Worm (Caenorhabditis elegans): Measurements from ENCODE around the gene Y26G10.5.

Gene Y26G10.5

DNA sequence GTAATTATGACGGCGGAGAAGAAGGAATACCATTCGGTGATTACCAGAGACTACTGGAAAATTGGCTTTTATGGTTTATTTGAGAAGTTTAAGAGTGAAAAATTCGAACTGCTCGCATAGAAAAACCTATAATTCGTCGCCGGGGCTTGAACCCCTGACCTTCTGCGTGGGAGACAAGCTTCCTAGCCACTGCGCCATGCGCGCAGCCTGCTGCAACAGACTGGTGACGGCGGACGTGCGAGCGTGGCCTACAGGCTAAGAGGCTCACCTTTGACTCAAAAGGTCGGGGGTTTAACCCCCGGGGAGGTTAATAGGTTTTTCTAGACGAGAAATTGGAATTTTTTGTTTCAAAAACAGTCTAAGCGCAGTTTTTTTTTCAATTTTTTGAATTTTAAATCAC lies 36.3 kb downstream of the Y26G10.5 start:
- TF ChIP-seq elt-3 (tag; optimal IDR thresholded peaks at IDR 0.05) (no peak), ets-5 (GFP tag; IDR thresholded peaks at IDR 0.05) (no peak), mef-2 (tag; optimal IDR thresholded peaks at IDR 0.05) (no peak), xbp-1 (tag; optimal IDR thresholded peaks at IDR 0.05) (no peak), elt-2 (tag; optimal IDR thresholded peaks at IDR 0.05) (no peak), mdl-1 (tag; optimal IDR thresholded peaks at IDR 0.05) (no peak), efl-1 (optimal IDR thresholded peaks at IDR 0.05) (no peak), efl-1 (GFP tag; optimal IDR thresholded peaks at IDR 0.05 in 1 of 2) (no peak)

DNA sequence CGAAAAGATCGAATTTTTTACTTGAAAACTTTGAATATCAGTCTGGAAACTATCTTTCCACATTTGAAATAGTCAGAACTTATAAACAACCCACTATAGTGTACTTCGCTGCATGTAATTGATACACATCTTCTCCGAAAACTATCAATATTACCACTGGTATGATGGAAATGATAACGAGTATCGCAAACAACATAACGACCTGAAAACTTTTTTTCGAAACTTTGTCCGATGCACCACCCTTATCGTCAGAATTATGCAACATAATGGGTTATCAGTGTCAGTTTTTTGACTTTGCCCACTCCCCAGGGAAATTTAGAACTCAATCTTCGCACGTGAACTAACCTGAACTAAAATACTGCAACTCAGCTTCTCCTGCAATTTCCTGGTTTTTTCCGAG lies 38.4 kb downstream of the Y26G10.5 start:
- TF ChIP-seq dpl-1 (GFP tag; optimal IDR thresholded peaks at IDR 0.05) (no peak), skn-1 (tag; optimal IDR thresholded peaks at IDR 0.05) (no peak), hpl-2 (GFP tag; optimal IDR thresholded peaks at IDR 0.05) (no peak), nhr-28 (tag; optimal IDR thresholded peaks at IDR 0.05) (no peak), ets-5 (GFP tag; IDR thresholded peaks at IDR 0.05) (no peak), grh-1 (GFP tag; IDR thresholded peaks at IDR 0.05) (no peak), lin-35 (GFP tag; optimal IDR thresholded peaks at IDR 0.05) (peak in 1 of 2 experiments; percentile 4), C34B4.2 (tag; optimal IDR thresholded peaks at IDR 0.05) (no peak), nhr-71 (tag; optimal IDR thresholded peaks at IDR 0.05) (no peak), pag-3 (tag; optimal IDR thresholded peaks at IDR 0.05; ENCODE audit: borderline replicate concordance, insufficient read depth) (no peak), efl-3 (GFP tag; optimal IDR thresholded peaks at IDR 0.05) (no peak), ztf-11 (tag; optimal IDR thresholded peaks at IDR 0.05) (no peak), pqm-1 (tag; optimal IDR thresholded peaks at IDR 0.05) (peak; percentile 69), sup-37 (GFP tag; optimal IDR thresholded peaks at IDR 0.05) (no peak), nhr-85 (tag) (no peak), elt-2 (tag; optimal IDR thresholded peaks at IDR 0.05) (peak; percentile 93), ceh-88 (GFP tag; IDR thresholded peaks at IDR 0.05) (no peak), aly-2 (tag; optimal IDR thresholded peaks at IDR 0.05) (no peak), nhr-47 (tag; optimal IDR thresholded peaks at IDR 0.05) (no peak), lin-13 (GFP tag; optimal IDR thresholded peaks at IDR 0.05) (no peak), aha-1 (tag; optimal IDR thresholded peaks at IDR 0.05) (no peak), nhr-11 (tag; optimal IDR thresholded peaks at IDR 0.05) (no peak), F16B12.6 (tag; optimal IDR thresholded peaks at IDR 0.05) (no peak), nhr-20 (tag; optimal IDR thresholded peaks at IDR 0.05) (peak; percentile 44), ceh-63 (GFP tag; optimal IDR thresholded peaks at IDR 0.05) (no peak), tlp-1 (tag; optimal IDR thresholded peaks at IDR 0.05) (no peak)

DNA sequence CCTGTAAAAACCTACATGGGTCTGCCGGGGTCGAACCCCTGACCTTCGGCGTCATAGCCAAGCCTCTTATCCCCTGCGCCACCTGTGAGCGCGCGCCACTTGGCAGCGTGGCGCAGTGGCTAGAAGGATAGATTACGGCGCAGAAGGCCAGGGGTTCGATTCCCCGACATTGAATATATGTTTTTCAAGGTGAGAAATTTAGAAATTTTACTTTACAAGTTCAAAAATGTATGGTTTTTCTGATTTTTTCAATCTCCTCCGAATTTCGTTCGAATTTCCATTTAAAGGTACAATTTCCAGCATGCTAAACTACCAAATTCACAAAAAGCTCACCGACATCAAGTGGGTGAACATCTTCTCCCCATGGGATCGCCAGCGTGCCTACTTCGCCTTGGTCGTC lies 40.6 kb downstream of the Y26G10.5 start, which contains the start of gene dgat-2:
dgat-2 (plus strand) TSS at position 301 of the 400 bp plus-strand sequence.
- TF ChIP-seq elt-3 (tag; optimal IDR thresholded peaks at IDR 0.05) (no peak), ama-1 (optimal IDR thresholded peaks at IDR 0.05) (no peak), nhr-20 (tag; optimal IDR thresholded peaks at IDR 0.05) (no peak), efl-1 (optimal IDR thresholded peaks at IDR 0.05) (no peak), efl-1 (GFP tag; optimal IDR thresholded peaks at IDR 0.05 in 1 of 2) (no peak), blmp-1 (tag; optimal IDR thresholded peaks at IDR 0.05) (no peak), nhr-84 (tag; optimal IDR thresholded peaks at IDR 0.05) (no peak), C16A3.4 (tag; optimal IDR thresholded peaks at IDR 0.05) (no peak), fos-1 (tag; optimal IDR thresholded peaks at IDR 0.05) (no peak), dpl-1 (GFP tag; optimal IDR thresholded peaks at IDR 0.05) (no peak), ceh-82 (tag; optimal IDR thresholded peaks at IDR 0.05) (no peak), pag-3 (tag; optimal IDR thresholded peaks at IDR 0.05; ENCODE audit: borderline replicate concordance, insufficient read depth) (no peak), zip-4 (GFP tag; optimal IDR thresholded peaks at IDR 0.05) (no peak), C34B4.2 (tag; optimal IDR thresholded peaks at IDR 0.05) (no peak), ztf-11 (tag; optimal IDR thresholded peaks at IDR 0.05) (no peak), ztf-4 (tag; optimal IDR thresholded peaks at IDR 0.05) (no peak), zag-1 (tag; optimal IDR thresholded peaks at IDR 0.05) (no peak), snpc-4 (tag; optimal IDR thresholded peaks at IDR 0.05) (no peak), unc-86 (tag; optimal IDR thresholded peaks at IDR 0.05) (no peak)

Measured in whole organism, L1 larva.